Worm (Caenorhabditis elegans): Measurements from ENCODE around the gene mrps-28.

Gene mrps-28

ce11 chrV:19667716-19668115 lies 23.7 kb downstream of the mrps-28 start:
- no peak for TF ChIP-seq W03F9.2 (tag; optimal IDR thresholded peaks at IDR 0.05)
- TF ChIP-seq dao-5 (tag; optimal IDR thresholded peaks at IDR 0.05) = no peak
- TF ChIP-seq him-1 (tag; optimal IDR thresholded peaks at IDR 0.05) = no peak

ce11 chrV:19668213-19668612 lies 24.2 kb downstream of the mrps-28 start:
- no peak for TF ChIP-seq W03F9.2 (tag; optimal IDR thresholded peaks at IDR 0.05)
- no peak for TF ChIP-seq dao-5 (tag; optimal IDR thresholded peaks at IDR 0.05)
- no peak for TF ChIP-seq him-1 (tag; optimal IDR thresholded peaks at IDR 0.05)

DNA sequence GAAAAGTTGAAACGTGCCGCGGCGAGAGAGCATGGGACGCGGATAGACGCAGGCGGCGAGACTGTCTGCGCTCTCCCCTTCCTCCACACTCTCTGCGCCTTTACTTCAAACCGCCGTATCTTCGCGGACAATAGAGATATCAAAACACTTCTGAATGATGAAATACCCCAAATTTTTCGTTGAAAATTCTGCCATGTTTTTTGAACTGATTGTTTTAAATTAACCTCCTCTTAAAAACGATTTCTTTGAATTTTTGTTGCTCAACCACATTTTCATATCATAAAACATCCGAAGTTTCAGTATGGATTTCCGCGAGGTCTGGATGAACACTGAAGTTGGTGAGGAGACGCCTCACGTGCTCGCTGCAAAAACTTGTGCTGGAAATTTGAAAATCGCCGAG lies 25.9 kb downstream of the mrps-28 start, which contains the start of gene Y43F8C.11:
Y43F8C.11 (plus strand) TSS at position 301 of the 400 bp plus-strand sequence.
- TF ChIP-seq him-1 (tag; optimal IDR thresholded peaks at IDR 0.05) (no peak), dao-5 (tag; optimal IDR thresholded peaks at IDR 0.05) (no peak), W03F9.2 (tag; optimal IDR thresholded peaks at IDR 0.05) (no peak)

DNA sequence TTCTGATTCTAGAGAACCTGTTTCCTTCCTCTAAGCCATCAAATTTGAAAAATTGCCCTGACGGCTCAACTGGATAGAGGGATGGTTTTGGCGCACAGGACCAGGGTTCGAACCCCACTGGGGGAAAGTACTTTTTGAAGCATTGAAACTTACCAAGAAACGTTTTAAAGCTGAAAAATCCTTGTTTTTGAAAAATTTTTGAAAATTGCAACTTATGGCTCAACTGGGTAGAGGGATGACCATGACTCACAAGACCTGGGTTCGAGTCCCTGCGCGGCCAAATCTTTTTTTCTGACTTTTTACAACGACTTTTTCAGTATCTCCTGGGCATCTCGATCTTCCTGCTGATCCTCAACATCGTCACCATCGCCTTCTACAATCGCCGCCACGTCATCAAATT lies 26.8 kb downstream of the mrps-28 start:
- no peak for TF ChIP-seq W03F9.2 (tag; optimal IDR thresholded peaks at IDR 0.05)
- no peak for TF ChIP-seq him-1 (tag; optimal IDR thresholded peaks at IDR 0.05)
- TF ChIP-seq dao-5 (tag; optimal IDR thresholded peaks at IDR 0.05) = no peak

DNA sequence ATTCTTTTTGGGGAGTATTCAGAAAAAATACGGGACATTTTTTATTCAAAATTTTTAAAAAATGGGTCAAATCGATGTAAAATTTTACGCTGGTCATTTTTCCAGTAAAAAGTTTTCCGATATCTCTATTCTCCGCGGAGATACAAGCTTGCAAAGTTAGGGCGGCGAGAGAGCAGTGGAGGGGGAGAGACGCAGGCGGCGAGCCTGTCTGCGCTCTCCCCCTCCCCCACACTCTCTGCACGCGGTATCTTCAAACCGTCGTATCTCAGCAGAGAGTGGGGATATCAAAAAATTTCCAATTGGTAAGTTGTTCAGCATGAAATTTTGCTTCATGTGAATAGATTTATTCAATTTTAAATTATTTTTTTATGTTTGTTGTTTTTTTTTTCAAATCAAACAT lies 27.8 kb downstream of the mrps-28 start:
- TF ChIP-seq him-1 (tag; optimal IDR thresholded peaks at IDR 0.05) (no peak), dao-5 (tag; optimal IDR thresholded peaks at IDR 0.05) (no peak), W03F9.2 (tag; optimal IDR thresholded peaks at IDR 0.05) (no peak)

DNA sequence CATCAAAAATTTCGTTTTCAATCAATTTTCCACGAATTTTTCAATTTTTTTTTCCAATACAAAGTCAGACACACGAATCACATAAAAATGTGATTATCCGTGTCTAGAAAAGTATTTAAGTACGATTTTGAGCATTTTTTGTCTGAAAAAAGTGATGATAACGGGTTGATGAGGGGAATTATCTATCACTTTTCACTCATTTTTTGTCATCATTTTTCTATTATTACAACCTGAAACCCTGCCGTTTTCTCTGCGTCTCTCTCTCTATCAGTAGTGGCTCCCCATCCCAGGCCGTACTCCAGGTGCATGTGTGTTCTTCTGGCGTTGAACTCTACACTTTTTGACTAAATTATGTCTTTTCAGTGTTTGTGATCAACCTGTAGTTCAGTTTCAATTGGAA lies 28.3 kb downstream of the mrps-28 start:
- TF ChIP-seq him-1 (tag; optimal IDR thresholded peaks at IDR 0.05) (no peak), W03F9.2 (tag; optimal IDR thresholded peaks at IDR 0.05) (no peak), dao-5 (tag; optimal IDR thresholded peaks at IDR 0.05) (no peak)

DNA sequence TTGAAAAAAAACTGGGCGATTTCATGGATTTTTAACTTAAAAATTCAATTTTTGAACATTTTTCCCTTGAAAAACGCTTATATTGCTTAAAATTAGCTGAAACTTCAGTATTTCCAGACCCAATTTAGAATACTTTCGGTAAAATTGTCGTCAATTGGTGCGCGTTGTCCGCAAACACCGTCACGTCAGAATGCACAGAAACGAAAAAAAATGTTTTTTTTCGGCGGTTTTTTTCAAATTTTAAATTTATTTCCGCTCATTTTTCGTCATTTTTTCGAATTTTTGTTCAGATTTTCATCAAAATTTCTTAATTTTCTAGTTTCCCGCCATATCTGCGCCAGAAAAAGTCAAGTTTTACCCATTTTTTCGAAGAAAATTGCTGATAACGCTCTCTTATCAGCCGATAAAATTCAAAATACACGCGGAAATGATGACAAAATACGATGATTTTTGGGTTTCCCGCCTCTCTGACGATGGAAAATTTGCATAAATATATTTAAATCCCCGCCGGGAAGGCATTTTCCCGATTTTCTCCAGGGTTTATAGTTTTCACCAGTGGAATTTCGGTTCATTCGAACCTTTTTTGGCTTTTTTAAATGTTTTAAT lies 29.4 kb downstream of the mrps-28 start:
- TF ChIP-seq dao-5 (tag; optimal IDR thresholded peaks at IDR 0.05) (no peak), him-1 (tag; optimal IDR thresholded peaks at IDR 0.05) (no peak)

- TF ChIP-seq dao-5 (tag; optimal IDR thresholded peaks at IDR 0.05) (no peak), W03F9.2 (tag; optimal IDR thresholded peaks at IDR 0.05) (no peak), him-1 (tag; optimal IDR thresholded peaks at IDR 0.05) (no peak)
These were observed 30.5 kb downstream of the mrps-28 start, which contains the start of gene mrp-7 for ce11 chrV:19674543-19674942. Gene mrp-7, plus strand, starts transcription at chrV:19674843.

DNA sequence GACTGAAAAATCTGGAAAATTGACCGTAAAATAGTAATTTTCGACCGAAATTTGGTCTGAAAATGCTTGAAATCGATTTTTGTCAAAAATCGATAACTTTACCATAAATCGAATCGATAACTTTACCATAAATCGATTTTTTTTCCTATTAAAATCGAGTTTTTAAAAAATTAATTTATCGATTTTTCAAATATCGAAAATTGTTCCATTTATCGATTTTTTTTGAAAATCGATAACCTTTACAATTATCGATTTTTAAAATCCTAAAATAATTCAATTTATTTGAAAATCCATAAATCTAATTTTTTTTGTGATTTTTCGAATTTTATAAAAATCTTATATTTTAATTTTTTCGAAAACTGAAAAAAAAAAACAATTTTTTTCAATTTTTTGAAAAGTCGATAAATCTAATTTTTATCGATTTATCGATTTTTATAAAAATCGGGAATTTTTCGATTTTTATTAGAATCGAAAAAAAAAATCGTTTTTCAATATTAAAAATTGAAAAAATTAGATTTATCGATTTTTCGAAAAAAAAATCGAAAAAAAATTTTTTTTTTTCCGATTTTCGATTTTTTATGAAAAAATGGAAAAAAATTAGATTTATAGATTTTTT lies 47.3 kb downstream of the mrps-28 start:
- no peak for TF ChIP-seq him-1 (tag; optimal IDR thresholded peaks at IDR 0.05)
- TF ChIP-seq W03F9.2 (tag; optimal IDR thresholded peaks at IDR 0.05) = no peak
- TF ChIP-seq dao-5 (tag; optimal IDR thresholded peaks at IDR 0.05) = no peak

- no peak for TF ChIP-seq him-1 (tag; optimal IDR thresholded peaks at IDR 0.05)
- no peak for TF ChIP-seq W03F9.2 (tag; optimal IDR thresholded peaks at IDR 0.05)
- TF ChIP-seq dao-5 (tag; optimal IDR thresholded peaks at IDR 0.05) = no peak
These were observed 47.9 kb downstream of the mrps-28 start for ce11 chrV:19691954-19692353.

Measured in whole organism, L4/young adult.